Worm (Caenorhabditis elegans): ENCODE data around the gene str-6.

The str-6 gene

DNA sequence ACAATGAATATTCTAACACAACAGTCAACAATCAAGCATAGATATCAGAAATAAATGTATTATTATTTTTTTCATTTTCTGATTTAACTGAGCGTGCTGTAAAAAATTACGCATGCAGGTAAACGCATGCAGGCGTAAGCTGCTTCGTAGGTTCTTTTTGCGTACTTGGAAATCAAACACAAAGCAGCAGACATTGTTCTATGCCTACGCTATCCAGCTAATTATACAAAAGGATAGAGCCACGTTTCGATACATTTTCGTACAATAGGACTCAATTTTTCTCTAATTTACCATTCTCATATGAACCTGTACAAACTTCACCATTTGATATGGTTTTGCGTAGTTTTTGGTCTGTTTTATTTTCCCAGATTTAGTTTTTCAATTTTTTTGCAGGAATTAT lies 32.5 kb upstream of the str-6 start, which contains the start of gene T26E4.3:
Gene T26E4.3, plus strand, starts transcription at position 301 of the 400 bp plus-strand sequence.
- TF ChIP-seq crh-2 (tag; optimal IDR thresholded peaks at IDR 0.05): no peak
- no peak for TF ChIP-seq peb-1 (tag; optimal IDR thresholded peaks at IDR 0.05)
- TF ChIP-seq gmeb-1 (tag; optimal IDR thresholded peaks at IDR 0.05): no peak
- no peak for TF ChIP-seq nhr-10 (tag; optimal IDR thresholded peaks at IDR 0.05)
- TF ChIP-seq egl-27 (tag; optimal IDR thresholded peaks at IDR 0.05): no peak
- TF ChIP-seq alr-1 (tag; optimal IDR thresholded peaks at IDR 0.05): no peak
- no peak for TF ChIP-seq nhr-21 (tag; optimal IDR thresholded peaks at IDR 0.05)
- no peak for TF ChIP-seq unc-55 (GFP tag; optimal IDR thresholded peaks at IDR 0.05)
- TF ChIP-seq nhr-25 (tag; optimal IDR thresholded peaks at IDR 0.05): no peak
- TF ChIP-seq ceh-82 (tag; optimal IDR thresholded peaks at IDR 0.05): no peak
- TF ChIP-seq dmd-4 (tag; optimal IDR thresholded peaks at IDR 0.05): no peak
- TF ChIP-seq unc-39 (tag; optimal IDR thresholded peaks at IDR 0.05): no peak
- no peak for TF ChIP-seq snpc-4 (tag; optimal IDR thresholded peaks at IDR 0.05)
- no peak for TF ChIP-seq ama-1 (optimal IDR thresholded peaks at IDR 0.05)
- TF ChIP-seq nhr-6 (tag; optimal IDR thresholded peaks at IDR 0.05): no peak
- TF ChIP-seq nhr-11 (tag; optimal IDR thresholded peaks at IDR 0.05): no peak
- no peak for TF ChIP-seq ztf-1 (GFP tag; conservative IDR thresholded peaks at IDR 0.05)

ce11 chrV:15781086-15781485 lies 31.1 kb upstream of the str-6 start, which contains the start of gene T26E4.2:
T26E4.2 (plus strand) TSS chrV:15781386.
- TF ChIP-seq peb-1 (tag; optimal IDR thresholded peaks at IDR 0.05) (no peak), skn-1 (tag; optimal IDR thresholded peaks at IDR 0.05) (no peak), egl-27 (tag; optimal IDR thresholded peaks at IDR 0.05) (no peak), Y55F3AM.14 (GFP tag; optimal IDR thresholded peaks at IDR 0.05) (no peak), R02D3.7 (tag; optimal IDR thresholded peaks at IDR 0.05) (no peak), crh-2 (tag; optimal IDR thresholded peaks at IDR 0.05) (no peak), snpc-4 (tag; optimal IDR thresholded peaks at IDR 0.05) (no peak), fos-1 (tag; optimal IDR thresholded peaks at IDR 0.05) (no peak), elt-1 (tag; optimal IDR thresholded peaks at IDR 0.05) (no peak), nhr-77 (tag; optimal IDR thresholded peaks at IDR 0.05) (no peak), mdl-1 (tag; optimal IDR thresholded peaks at IDR 0.05) (no peak), sem-4 (tag; optimal IDR thresholded peaks at IDR 0.05) (no peak), mab-5 (tag; optimal IDR thresholded peaks at IDR 0.05) (no peak), C34F6.9 (tag; optimal IDR thresholded peaks at IDR 0.05) (no peak), gmeb-1 (tag; optimal IDR thresholded peaks at IDR 0.05) (no peak), unc-39 (tag; optimal IDR thresholded peaks at IDR 0.05) (no peak)

DNA sequence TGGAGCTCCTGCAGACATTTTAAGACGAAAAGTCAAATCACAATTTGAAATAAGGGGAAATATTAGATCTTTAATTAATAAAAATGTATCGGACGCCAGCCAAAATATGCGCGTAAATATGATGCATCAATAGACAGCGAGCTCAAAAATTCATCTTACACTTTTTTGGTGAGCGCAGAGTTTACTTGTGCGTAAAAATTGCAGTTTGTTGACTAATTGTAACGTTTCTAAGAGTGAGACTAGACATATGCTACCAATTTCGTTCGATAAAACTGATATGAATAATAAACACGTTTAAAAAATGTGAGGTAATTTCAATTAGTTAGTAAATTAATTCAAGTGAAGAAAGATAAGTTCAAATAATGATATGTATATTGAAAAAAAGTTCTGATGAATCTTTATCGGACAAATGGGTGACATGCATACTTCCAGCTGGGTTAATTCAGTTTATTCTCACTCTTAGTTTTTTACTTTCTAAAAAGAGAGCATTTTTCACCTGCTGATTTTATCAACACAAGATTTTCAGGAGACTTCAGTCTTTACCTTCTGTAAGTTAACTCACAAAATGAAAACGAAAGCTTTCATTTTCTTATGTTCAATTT lies 29.2 kb upstream of the str-6 start, which contains the start of the genes nhr-285 and irld-52:
Gene nhr-285, minus strand, starts transcription at position 101 of the 602 bp plus-strand sequence.
Gene irld-52, plus strand, starts transcription at position 552 of the 602 bp plus-strand sequence.
- no peak for TF ChIP-seq nhr-129 (tag; optimal IDR thresholded peaks at IDR 0.05)
- no peak for TF ChIP-seq ceh-82 (tag; optimal IDR thresholded peaks at IDR 0.05)
- no peak for TF ChIP-seq F13H6.1 (tag; optimal IDR thresholded peaks at IDR 0.05)
- TF ChIP-seq nhr-6 (tag; optimal IDR thresholded peaks at IDR 0.05): no peak
- no peak for TF ChIP-seq blmp-1 (tag; optimal IDR thresholded peaks at IDR 0.05; ENCODE audit: insufficient read depth)
- TF ChIP-seq peb-1 (tag; optimal IDR thresholded peaks at IDR 0.05): no peak
- TF ChIP-seq mbf-1 (tag; optimal IDR thresholded peaks at IDR 0.05): no peak
- no peak for TF ChIP-seq elt-1 (tag; optimal IDR thresholded peaks at IDR 0.05)
- TF ChIP-seq skn-1 (tag; optimal IDR thresholded peaks at IDR 0.05): no peak
- TF ChIP-seq zag-1 (tag; optimal IDR thresholded peaks at IDR 0.05): no peak
- no peak for TF ChIP-seq lin-11 (tag; optimal IDR thresholded peaks at IDR 0.05)
- no peak for TF ChIP-seq ztf-1 (GFP tag; conservative IDR thresholded peaks at IDR 0.05)
- TF ChIP-seq nhr-12 (tag; optimal IDR thresholded peaks at IDR 0.05): no peak
- TF ChIP-seq ceh-16 (tag; optimal IDR thresholded peaks at IDR 0.05): no peak
- no peak for TF ChIP-seq alr-1 (tag; optimal IDR thresholded peaks at IDR 0.05)

DNA sequence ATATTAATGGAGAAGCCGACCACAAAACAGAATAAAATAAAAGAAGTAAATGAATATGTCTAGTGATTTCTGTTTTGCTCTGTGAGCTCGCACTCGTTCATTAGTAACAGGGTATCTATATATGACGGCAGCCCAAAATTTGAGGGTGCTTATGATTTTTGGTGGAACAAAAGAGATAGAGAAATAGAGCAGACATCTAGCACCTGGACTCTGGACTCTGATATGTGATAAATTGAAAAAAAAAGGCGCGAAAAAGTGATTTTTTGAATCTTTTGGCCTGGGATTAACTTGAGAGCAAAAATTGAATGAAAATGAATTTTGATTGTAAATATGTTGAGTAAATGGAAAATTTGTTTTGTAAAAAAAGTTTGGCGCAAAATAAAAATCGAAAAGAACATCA lies 26.6 kb upstream of the str-6 start, which contains the start of gene nhr-283:
Gene nhr-283, minus strand, starts transcription at position 101 of the 400 bp plus-strand sequence.
- TF ChIP-seq aly-2 (tag; optimal IDR thresholded peaks at IDR 0.05) (no peak), fos-1 (tag; optimal IDR thresholded peaks at IDR 0.05) (no peak), sma-9 (GFP tag; optimal IDR thresholded peaks at IDR 0.05) (no peak), sma-9 (tag; optimal IDR thresholded peaks at IDR 0.05) (no peak), elt-3 (tag; optimal IDR thresholded peaks at IDR 0.05) (no peak)
